Worm (Caenorhabditis elegans): ENCODE measurements around the gene cbs-2.
A peak's percentile ranks its signal among the peaks of the same experiment; 100 is the strongest.

cbs-2 gene

DNA sequence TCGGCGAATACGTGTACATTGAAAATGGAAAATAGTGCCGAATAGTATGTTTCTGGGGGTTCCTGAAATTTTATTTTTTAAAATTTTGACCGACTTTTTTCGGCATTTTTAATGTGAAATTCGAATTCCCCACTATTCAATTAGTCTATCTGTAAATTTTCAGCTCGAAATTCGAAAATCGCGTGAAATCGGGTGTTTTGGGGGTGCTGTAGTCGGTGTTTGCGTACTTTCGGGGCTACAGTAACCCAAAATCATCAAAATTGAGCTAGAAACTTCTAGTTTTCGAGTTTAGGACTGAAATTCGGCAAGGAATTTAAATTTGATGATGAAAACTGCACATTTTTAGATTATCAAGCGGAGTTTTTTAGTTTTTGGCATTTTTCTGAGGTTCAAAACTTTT is 21.2 kb downstream of the cbs-2 start:
- no peak for TF ChIP-seq Y55F3AM.14 (GFP tag; optimal IDR thresholded peaks at IDR 0.05)
- TF ChIP-seq fos-1 (tag; optimal IDR thresholded peaks at IDR 0.05) = no peak
- no peak for TF ChIP-seq F13H6.1 (tag; optimal IDR thresholded peaks at IDR 0.05)
- no peak for TF ChIP-seq nhr-12 (tag; optimal IDR thresholded peaks at IDR 0.05)
- no peak for TF ChIP-seq lin-11 (tag; optimal IDR thresholded peaks at IDR 0.05)
- no peak for TF ChIP-seq nhr-6 (tag; optimal IDR thresholded peaks at IDR 0.05)
- TF ChIP-seq sma-9 (GFP tag; optimal IDR thresholded peaks at IDR 0.05) = no peak
- TF ChIP-seq sma-9 (tag; optimal IDR thresholded peaks at IDR 0.05) = no peak
- TF ChIP-seq skn-1 (tag; optimal IDR thresholded peaks at IDR 0.05) = no peak
- no peak for TF ChIP-seq mbf-1 (tag; optimal IDR thresholded peaks at IDR 0.05)
- TF ChIP-seq unc-39 (tag; optimal IDR thresholded peaks at IDR 0.05) = no peak

ce11 chrII:2197555-2198288 is 25.6 kb downstream of the cbs-2 start, which contains the start of gene C33C12.1:
TSS of gene C33C12.1 (plus strand) at chrII:2198238.
- TF ChIP-seq zag-1 (tag; optimal IDR thresholded peaks at IDR 0.05) (peak; percentile 22), unc-55 (GFP tag; optimal IDR thresholded peaks at IDR 0.05) (peak; percentile 20), nhr-129 (tag; optimal IDR thresholded peaks at IDR 0.05) (peak; percentile 48), ztf-1 (GFP tag; conservative IDR thresholded peaks at IDR 0.05) (no peak), sma-3 (GFP tag; optimal IDR thresholded peaks at IDR 0.05) (no peak), crh-2 (tag; optimal IDR thresholded peaks at IDR 0.05) (no peak), mdl-1 (tag; optimal IDR thresholded peaks at IDR 0.05) (peak in 1 of 2 experiments; percentile 18), lin-11 (tag; optimal IDR thresholded peaks at IDR 0.05) (no peak), C34F6.9 (tag; optimal IDR thresholded peaks at IDR 0.05) (peak; percentile 32), nhr-21 (tag; optimal IDR thresholded peaks at IDR 0.05) (no peak), lsy-2 (tag; optimal IDR thresholded peaks at IDR 0.05) (peak in 1 of 2 experiments; percentile 22), dmd-4 (tag; optimal IDR thresholded peaks at IDR 0.05) (no peak), nhr-237 (tag; optimal IDR thresholded peaks at IDR 0.05) (no peak), R02D3.7 (tag; optimal IDR thresholded peaks at IDR 0.05) (no peak)

DNA sequence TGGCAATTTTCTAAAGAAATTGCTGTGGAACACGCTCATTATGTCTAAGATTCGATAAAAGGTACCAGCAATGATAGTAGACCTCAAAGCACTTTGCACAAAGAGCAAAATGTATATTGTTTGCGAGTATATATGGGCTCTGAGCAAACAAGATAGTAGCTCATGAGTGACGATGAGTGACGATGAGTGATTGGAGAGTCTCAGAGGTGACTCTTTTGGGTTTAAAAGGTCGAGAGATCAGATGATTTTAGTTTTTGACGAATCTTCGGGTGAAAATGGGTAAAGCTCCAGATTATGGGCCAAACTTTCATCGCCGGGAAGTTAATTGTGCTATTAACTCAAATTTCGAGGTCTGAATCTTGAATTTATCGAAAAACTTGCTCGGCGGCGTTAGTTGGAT is 26.6 kb downstream of the cbs-2 start:
- TF ChIP-seq nhr-6 (tag; optimal IDR thresholded peaks at IDR 0.05) = no peak
- no peak for TF ChIP-seq lin-11 (tag; optimal IDR thresholded peaks at IDR 0.05)
- no peak for TF ChIP-seq sem-4 (tag; optimal IDR thresholded peaks at IDR 0.05)
- TF ChIP-seq mbf-1 (tag; optimal IDR thresholded peaks at IDR 0.05) = no peak
- no peak for TF ChIP-seq nhr-11 (tag; optimal IDR thresholded peaks at IDR 0.05)
- TF ChIP-seq peb-1 (tag; optimal IDR thresholded peaks at IDR 0.05) = no peak
- TF ChIP-seq ceh-82 (tag; optimal IDR thresholded peaks at IDR 0.05) = no peak
- no peak for TF ChIP-seq C34F6.9 (tag; optimal IDR thresholded peaks at IDR 0.05)
- no peak for TF ChIP-seq alr-1 (tag; optimal IDR thresholded peaks at IDR 0.05)
- no peak for TF ChIP-seq fos-1 (tag; optimal IDR thresholded peaks at IDR 0.05)
- no peak for TF ChIP-seq Y55F3AM.14 (GFP tag; optimal IDR thresholded peaks at IDR 0.05)
- no peak for TF ChIP-seq R02D3.7 (tag; optimal IDR thresholded peaks at IDR 0.05)
- TF ChIP-seq lin-13 (GFP tag; optimal IDR thresholded peaks at IDR 0.05) = no peak
- no peak for TF ChIP-seq ztf-4 (tag; optimal IDR thresholded peaks at IDR 0.05)
- TF ChIP-seq mab-5 (tag; optimal IDR thresholded peaks at IDR 0.05) = no peak
- no peak for TF ChIP-seq nhr-12 (tag; optimal IDR thresholded peaks at IDR 0.05)
- TF ChIP-seq ama-1 (optimal IDR thresholded peaks at IDR 0.05) = no peak
- TF ChIP-seq nhr-25 (tag; optimal IDR thresholded peaks at IDR 0.05) = no peak

- TF ChIP-seq sma-9 (GFP tag; optimal IDR thresholded peaks at IDR 0.05) = peak; percentile 58
- TF ChIP-seq sma-9 (tag; optimal IDR thresholded peaks at IDR 0.05) = no peak
- no peak for TF ChIP-seq egl-27 (tag; optimal IDR thresholded peaks at IDR 0.05)
- peak; percentile 42 for TF ChIP-seq lin-13 (GFP tag; optimal IDR thresholded peaks at IDR 0.05)
- no peak for TF ChIP-seq nhr-237 (tag; optimal IDR thresholded peaks at IDR 0.05)
- no peak for TF ChIP-seq blmp-1 (tag; optimal IDR thresholded peaks at IDR 0.05; ENCODE audit: insufficient read depth)
- TF ChIP-seq ztf-4 (tag; optimal IDR thresholded peaks at IDR 0.05) = no peak
- TF ChIP-seq lsy-2 (tag; optimal IDR thresholded peaks at IDR 0.05) = peak in 1 of 2 experiments; percentile 55
- no peak for TF ChIP-seq elt-3 (tag; optimal IDR thresholded peaks at IDR 0.05)
- TF ChIP-seq lin-11 (tag; optimal IDR thresholded peaks at IDR 0.05) = no peak
- TF ChIP-seq zag-1 (tag; optimal IDR thresholded peaks at IDR 0.05) = no peak
- no peak for TF ChIP-seq skn-1 (tag; optimal IDR thresholded peaks at IDR 0.05)
- TF ChIP-seq unc-55 (GFP tag; optimal IDR thresholded peaks at IDR 0.05) = peak; percentile 88
- no peak for TF ChIP-seq nhr-25 (tag; optimal IDR thresholded peaks at IDR 0.05)
- TF ChIP-seq ztf-1 (GFP tag; conservative IDR thresholded peaks at IDR 0.05) = no peak
- peak; percentile 65 for TF ChIP-seq F13H6.1 (tag; optimal IDR thresholded peaks at IDR 0.05)
- no peak for TF ChIP-seq nhr-77 (tag; optimal IDR thresholded peaks at IDR 0.05)
- TF ChIP-seq sma-3 (GFP tag; optimal IDR thresholded peaks at IDR 0.05) = no peak
- TF ChIP-seq lin-39 (tag; optimal IDR thresholded peaks at IDR 0.05) = no peak
- peak; percentile 59 for TF ChIP-seq C34F6.9 (tag; optimal IDR thresholded peaks at IDR 0.05)
- peak; percentile 44 for TF ChIP-seq crh-2 (tag; optimal IDR thresholded peaks at IDR 0.05)
- TF ChIP-seq nhr-10 (tag; optimal IDR thresholded peaks at IDR 0.05) = no peak
- no peak for TF ChIP-seq ztf-11 (tag; optimal IDR thresholded peaks at IDR 0.05)
- no peak for TF ChIP-seq aly-2 (tag; optimal IDR thresholded peaks at IDR 0.05)
- no peak for TF ChIP-seq ceh-82 (tag; optimal IDR thresholded peaks at IDR 0.05)
- no peak for TF ChIP-seq ama-1 (optimal IDR thresholded peaks at IDR 0.05)
- TF ChIP-seq gmeb-1 (tag; optimal IDR thresholded peaks at IDR 0.05) = no peak
- no peak for TF ChIP-seq Y55F3AM.14 (GFP tag; optimal IDR thresholded peaks at IDR 0.05)
- TF ChIP-seq fos-1 (tag; optimal IDR thresholded peaks at IDR 0.05) = peak; percentile 43
- TF ChIP-seq sem-4 (tag; optimal IDR thresholded peaks at IDR 0.05) = no peak
- no peak for TF ChIP-seq mdl-1 (tag; optimal IDR thresholded peaks at IDR 0.05)
- TF ChIP-seq nhr-23 (tag; optimal IDR thresholded peaks at IDR 0.05) = no peak
- TF ChIP-seq R02D3.7 (tag; optimal IDR thresholded peaks at IDR 0.05) = no peak
These were observed 27.8 kb downstream of the cbs-2 start for ce11 chrII:2195541-2195940.

All from whole organism, L2 larva.